Worm (Caenorhabditis elegans) whole organism, L4 larva: ENCODE data around the gene viro-2.

Experiments
- F37D6.2 ChIP-seq: sonication (generic microtip); optimal IDR thresholded peaks from 2 replicates; lab custom pipeline; 2016; ENCODE audit warnings: mild to moderate bottlenecking, missing genetic modification characterization, missing compliant biosample characterization
- F44E2.7 ChIP-seq: fragments of 200-800 bp; sonication (Bioruptor generic); IDR thresholded peaks from 2 replicates; pipeline ENCODE4 v2.1.2; 2022; ENCODE audit warnings: missing genetic modification characterization, missing compliant biosample characterization
- T20F7.1 ChIP-seq: fragments of 200-800 bp; sonication (Bioruptor generic); optimal IDR thresholded peaks from 2 replicates; lab custom pipeline; 2018; ENCODE audit warnings: mild to moderate bottlenecking, missing genetic modification characterization, missing compliant biosample characterization
- Y105C5A.15 ChIP-seq: fragments of 200-800 bp; sonication (Bioruptor generic); IDR thresholded peaks from 2 replicates; pipeline ENCODE4 v1.3.6; 2022; ENCODE audit warnings: missing genetic modification characterization, missing compliant biosample characterization
- Y5F2A.4 ChIP-seq: fragments of 200-800 bp; sonication (Bioruptor generic); optimal IDR thresholded peaks from 2 replicates; lab custom pipeline; 2018; ENCODE audit warnings: mild to moderate bottlenecking, missing genetic modification characterization, missing compliant biosample characterization
- Y75B8A.6 ChIP-seq: fragments of 200-800 bp; sonication (Bioruptor generic); IDR thresholded peaks from 2 replicates; pipeline ENCODE4 v1.3.6; 2022; ENCODE audit warnings: missing genetic modification reagents, missing genetic modification characterization, missing compliant biosample characterization
- aha-1 ChIP-seq: fragments of 150-350 bp; peaks from one replicate; lab custom pipeline; 2014; ENCODE audit warnings: missing biosample characterization, missing genetic modification characterization
- ceh-20 ChIP-seq: fragments of 200-800 bp; sonication (Bioruptor generic); IDR thresholded peaks from 2 replicates; pipeline ENCODE4 v1.3.6; 2022; ENCODE audit warnings: missing genetic modification reagents, missing genetic modification characterization, missing compliant biosample characterization
- ceh-28 ChIP-seq: fragments of 150-350 bp; optimal IDR thresholded peaks from 2 replicates; lab custom pipeline; 2014; ENCODE audit warnings: missing biosample characterization, missing genetic modification reagents, missing genetic modification characterization
- ceh-44 ChIP-seq: fragments of 200-800 bp; sonication (Bioruptor generic); IDR thresholded peaks from 2 replicates; pipeline ENCODE4 v1.3.6; 2022; ENCODE audit warnings: missing genetic modification reagents, missing genetic modification characterization, missing compliant biosample characterization
- ceh-82 ChIP-seq: sonication (generic microtip); optimal IDR thresholded peaks from 2 replicates; lab custom pipeline; 2017; ENCODE audit warnings: missing biosample characterization, missing genetic modification characterization
- ces-1 ChIP-seq: fragments of 150-350 bp; sonication (generic microtip); optimal IDR thresholded peaks from 4 replicates; lab custom pipeline; 2014; ENCODE audit warnings: missing biosample characterization, missing genetic modification reagents, missing genetic modification characterization
- cey-2 ChIP-seq: sonication (generic microtip); optimal IDR thresholded peaks from 3 replicates; lab custom pipeline; 2017; ENCODE audit warnings: missing genetic modification characterization, mild to moderate bottlenecking, missing compliant biosample characterization, antibody characterized with exemption, borderline replicate concordance; ENCODE audit not compliant: insufficient read depth
- ctbp-1 ChIP-seq: fragments of 200-800 bp; sonication (Bioruptor generic); IDR thresholded peaks from 2 replicates; pipeline ENCODE4 v1.3.6; 2022; ENCODE audit warnings: missing genetic modification reagents, missing genetic modification characterization, missing compliant biosample characterization
- daf-12 ChIP-seq: fragments of 150-350 bp; optimal IDR thresholded peaks from 2 replicates; lab custom pipeline; 2014; ENCODE audit warnings: missing biosample characterization, missing genetic modification reagents, missing genetic modification characterization
- daf-16 ChIP-seq, 3 experiments: sonication (generic microtip); optimal IDR thresholded peaks; 2 replicates each; lab custom pipeline; 2016 to 2017; ENCODE audit warnings: missing genetic modification characterization in 3 of 3, missing genetic modification reagents in 3 of 3, mild to moderate bottlenecking in 2 of 3, missing compliant biosample characterization in 2 of 3, missing biosample characterization in 1 of 3, moderate library complexity in 1 of 3
- dmd-8 ChIP-seq: fragments of 200-800 bp; sonication (Bioruptor generic); IDR thresholded peaks from 2 replicates; pipeline ENCODE4 v1.3.6; 2022; ENCODE audit warnings: missing genetic modification characterization, missing compliant biosample characterization
- dpl-1 ChIP-seq: fragments of 150-350 bp; optimal IDR thresholded peaks from 2 replicates; lab custom pipeline; 2014; ENCODE audit warnings: missing biosample characterization, missing genetic modification reagents, missing genetic modification characterization
- dve-1 ChIP-seq: sonication (generic microtip); optimal IDR thresholded peaks from 2 replicates; lab custom pipeline; 2017; ENCODE audit warnings: antibody characterized with exemption, mild to moderate bottlenecking, missing genetic modification characterization, missing compliant biosample characterization; ENCODE audit not compliant: insufficient read depth
- egl-27 ChIP-seq: sonication (generic microtip); optimal IDR thresholded peaks from 3 replicates; lab custom pipeline; 2017; ENCODE audit warnings: missing biosample characterization, missing genetic modification reagents, missing genetic modification characterization
- egl-43 ChIP-seq: fragments of 200-800 bp; sonication (Bioruptor generic); IDR thresholded peaks from 2 replicates; pipeline ENCODE4 v1.3.6; 2022; ENCODE audit warnings: missing genetic modification reagents, missing genetic modification characterization, missing compliant biosample characterization
- fkh-10 ChIP-seq: fragments of 150-350 bp; optimal IDR thresholded peaks from 2 replicates; lab custom pipeline; 2014; ENCODE audit warnings: missing biosample characterization, missing genetic modification reagents, missing genetic modification characterization
- fos-1 ChIP-seq: fragments of 150-350 bp; optimal IDR thresholded peaks from 2 replicates; lab custom pipeline; 2014; ENCODE audit warnings: missing biosample characterization, missing genetic modification characterization
- gei-8 ChIP-seq: fragments of 200-800 bp; sonication (Bioruptor generic); optimal IDR thresholded peaks from 2 replicates; lab custom pipeline; 2018; ENCODE audit warnings: mild to moderate bottlenecking, missing genetic modification characterization, missing compliant biosample characterization
- hmg-1.1 ChIP-seq: fragments of 200-800 bp; sonication (Bioruptor generic); IDR thresholded peaks from 2 replicates; pipeline ENCODE4 v1.3.6; 2022; ENCODE audit warnings: missing genetic modification reagents, missing genetic modification characterization, missing compliant biosample characterization
- lin-1 ChIP-seq: fragments of 200-800 bp; sonication (Bioruptor generic); IDR thresholded peaks from 2 replicates; pipeline ENCODE4 v1.3.6; 2022; ENCODE audit warnings: missing genetic modification reagents, missing genetic modification characterization, missing compliant biosample characterization
- lin-13 ChIP-seq: fragments of 150-350 bp; optimal IDR thresholded peaks from 2 replicates; lab custom pipeline; 2014; ENCODE audit warnings: missing biosample characterization, missing genetic modification reagents, missing genetic modification characterization
- lin-38 ChIP-seq: fragments of 200-800 bp; sonication (Bioruptor generic); IDR thresholded peaks from 2 replicates; pipeline ENCODE4 v1.3.6; 2022; ENCODE audit warnings: missing genetic modification reagents, missing genetic modification characterization, missing compliant biosample characterization
- lir-3 ChIP-seq: sonication (generic microtip); optimal IDR thresholded peaks from 2 replicates; lab custom pipeline; 2016; ENCODE audit warnings: mild to moderate bottlenecking, missing genetic modification characterization, missing compliant biosample characterization
- lsy-2 ChIP-seq, 2 experiments: fragments of 150-350 bp in 1 of 2; sonication (generic microtip) in 1 of 2; optimal IDR thresholded peaks; 2 replicates each; lab custom pipeline; 2014 to 2017; ENCODE audit warnings: missing biosample characterization in 2 of 2, missing genetic modification characterization in 2 of 2
- madf-5 ChIP-seq, 2 experiments: fragments of 200-800 bp; sonication (Bioruptor generic); IDR thresholded peaks; 2 replicates each; pipeline ENCODE4 v1.3.6; 2022; ENCODE audit warnings: missing compliant biosample characterization in 2 of 2, missing genetic modification characterization in 2 of 2
- mdl-1 ChIP-seq, 2 experiments: fragments of 150-350 bp in 1 of 2; sonication (generic microtip) in 1 of 2; optimal IDR thresholded peaks; 2 replicates each; lab custom pipeline; 2014 to 2017; ENCODE audit warnings: missing biosample characterization in 2 of 2, missing genetic modification characterization in 2 of 2
- mep-1 ChIP-seq: fragments of 150-350 bp; sonication (generic microtip); optimal IDR thresholded peaks from 3 replicates; lab custom pipeline; 2014; ENCODE audit warnings: missing biosample characterization, missing genetic modification characterization
- mes-2 ChIP-seq: sonication (generic microtip); optimal IDR thresholded peaks from 2 replicates; lab custom pipeline; 2016; ENCODE audit warnings: missing genotype, mild to moderate bottlenecking, missing genetic modification characterization, missing compliant biosample characterization; ENCODE audit not compliant: poor library complexity, severe bottlenecking
- mxl-3 ChIP-seq: fragments of 200-800 bp; sonication (Bioruptor generic); optimal IDR thresholded peaks from 2 replicates; lab custom pipeline; 2018; ENCODE audit warnings: mild to moderate bottlenecking, missing genetic modification characterization, missing compliant biosample characterization
- nhr-111 ChIP-seq: fragments of 200-800 bp; sonication (Bioruptor generic); optimal IDR thresholded peaks from 2 replicates; lab custom pipeline; 2018; ENCODE audit warnings: mild to moderate bottlenecking, missing genetic modification characterization, missing compliant biosample characterization
- nhr-237 ChIP-seq: sonication (generic microtip); optimal IDR thresholded peaks from 2 replicates; lab custom pipeline; 2017; ENCODE audit warnings: missing biosample characterization, missing genetic modification characterization
- nhr-41 ChIP-seq: fragments of 200-800 bp; sonication (Bioruptor generic); IDR thresholded peaks from 2 replicates; pipeline ENCODE4 v1.3.6; 2022; ENCODE audit warnings: missing genetic modification reagents, missing genetic modification characterization, missing compliant biosample characterization
- nhr-42 ChIP-seq: fragments of 200-800 bp; sonication (Bioruptor generic); IDR thresholded peaks from 2 replicates; pipeline ENCODE4 v1.3.6; 2022; ENCODE audit warnings: missing genetic modification characterization, missing compliant biosample characterization
- pha-4 ChIP-seq, 2 experiments: fragments of 150-350 bp in 1 of 2; fragments of 200-800 bp in 1 of 2; sonication (Bioruptor generic) in 1 of 2; IDR thresholded peaks in 1 of 2; optimal IDR thresholded peaks in 1 of 2; 2 replicates each; pipeline versions ENCODE4 v1.3.6 to Lab custom; 2014 to 2022; ENCODE audit warnings: missing genetic modification characterization in 2 of 2, missing genetic modification reagents in 2 of 2, missing biosample characterization in 1 of 2, missing compliant biosample characterization in 1 of 2
- pqm-1 ChIP-seq: sonication (generic microtip); optimal IDR thresholded peaks from 2 replicates; lab custom pipeline; 2017; ENCODE audit warnings: missing biosample characterization, missing genetic modification characterization
- sdz-12 ChIP-seq: fragments of 200-800 bp; sonication (Bioruptor generic); optimal IDR thresholded peaks from 2 replicates; lab custom pipeline; 2018; ENCODE audit warnings: mild to moderate bottlenecking, missing genetic modification characterization, missing compliant biosample characterization
- set-16 ChIP-seq: fragments of 200-800 bp; sonication (Bioruptor generic); IDR thresholded peaks from 2 replicates; pipeline ENCODE4 v1.3.6; 2022; ENCODE audit warnings: missing genetic modification reagents, missing genetic modification characterization, missing compliant biosample characterization
- skn-1 ChIP-seq: fragments of 150-350 bp; optimal IDR thresholded peaks from 2 replicates; lab custom pipeline; 2014; ENCODE audit warnings: missing biosample characterization, missing genetic modification characterization
- snpc-4 ChIP-seq: fragments of 150-350 bp; optimal IDR thresholded peaks from 2 replicates; lab custom pipeline; 2014; ENCODE audit warnings: missing biosample characterization, missing genetic modification characterization
- unc-62 ChIP-seq, 3 experiments: fragments of 150-350 bp in 1 of 3; sonication (generic microtip); optimal IDR thresholded peaks in 2 of 3; peaks in 1 of 3; 1 replicate in 1 of 3; 2 replicates in 2 of 3; lab custom pipeline; 2014 to 2017; ENCODE audit warnings: missing biosample characterization in 3 of 3, missing genetic modification characterization in 3 of 3, missing genetic modification reagents in 3 of 3, missing genotype in 1 of 3
- zag-1 ChIP-seq: fragments of 150-350 bp; optimal IDR thresholded peaks from 2 replicates; lab custom pipeline; 2014; ENCODE audit warnings: missing biosample characterization, missing genetic modification characterization
- zfp-3 ChIP-seq: fragments of 200-800 bp; sonication (Bioruptor generic); conservative IDR thresholded peaks from 2 replicates; pipeline ENCODE4 v1.3.6; 2022; ENCODE audit warnings: missing genetic modification reagents, missing genetic modification characterization, missing compliant biosample characterization
- zip-2 ChIP-seq: fragments of 150-350 bp; optimal IDR thresholded peaks from 2 replicates; lab custom pipeline; 2014; ENCODE audit warnings: missing biosample characterization, missing genetic modification characterization
- ztf-7 ChIP-seq: fragments of 150-350 bp; optimal IDR thresholded peaks from 2 replicates; lab custom pipeline; 2014; ENCODE audit warnings: missing biosample characterization, missing genetic modification characterization

Gene viro-2

ce11 chrIII:7120477-7120876 is 8.2 kb upstream of the viro-2 start:
- TF ChIP-seq pqm-1 (tag; lab: Kevin White, UChicago): peak; percentile 12
- no peak for TF ChIP-seq F44E2.7 (GFP tag; lab: Robert Waterston, UW)
- no peak for TF ChIP-seq ces-1 (GFP tag; lab: Kevin White, UChicago)
- no peak for TF ChIP-seq zfp-3
- no peak for TF ChIP-seq ceh-44
- no peak for TF ChIP-seq mdl-1 (tag; optimal IDR thresholded peaks at IDR 0.05; lab: Kevin White, UChicago)
- no peak for TF ChIP-seq pha-4 (GFP tag; IDR thresholded peaks at IDR 0.05; lab: Robert Waterston, UW)
- TF ChIP-seq pha-4 (tag; optimal IDR thresholded peaks at IDR 0.05; lab: Kevin White, UChicago): no peak
- TF ChIP-seq daf-16 (GFP tag; optimal IDR thresholded peaks at IDR 0.05; lab: Kevin White, UChicago): no peak
- TF ChIP-seq daf-16 (tag; optimal IDR thresholded peaks at IDR 0.05; lab: Kevin White, UChicago): peak; percentile 61
- TF ChIP-seq nhr-111: no peak
- no peak for TF ChIP-seq dmd-8 (GFP tag; lab: Robert Waterston, UW)
- no peak for TF ChIP-seq mxl-3 (GFP tag; lab: Kevin White, UChicago)
- no peak for TF ChIP-seq egl-27 (tag; lab: Kevin White, UChicago)
- TF ChIP-seq mes-2 (tag; lab: Kevin White, UChicago): peak; percentile 45
- TF ChIP-seq madf-5 (GFP tag; IDR thresholded peaks at IDR 0.05; lab: Robert Waterston, UW): no peak
- TF ChIP-seq ceh-28 (tag; lab: Kevin White, UChicago): no peak
- TF ChIP-seq fos-1 (tag; lab: Kevin White, UChicago): no peak
- TF ChIP-seq lir-3 (tag; lab: Kevin White, UChicago): no peak
- TF ChIP-seq gei-8 (GFP tag; lab: Kevin White, UChicago): no peak
- TF ChIP-seq snpc-4 (tag; lab: Kevin White, UChicago): no peak
- no peak for TF ChIP-seq nhr-41 (GFP tag; lab: Robert Waterston, UW)
- no peak for TF ChIP-seq egl-43
- no peak for TF ChIP-seq lin-38 (GFP tag; lab: Robert Waterston, UW)
- no peak for TF ChIP-seq Y105C5A.15 (GFP tag; lab: Robert Waterston, UW)
- TF ChIP-seq aha-1 (tag; lab: Kevin White, UChicago): no peak
- TF ChIP-seq lsy-2 (tag; optimal IDR thresholded peaks at IDR 0.05; lab: Kevin White, UChicago): peak in 1 of 2 experiments; percentile 66
- no peak for TF ChIP-seq ceh-82 (tag; lab: Kevin White, UChicago)
- TF ChIP-seq mep-1 (tag; lab: Kevin White, UChicago): peak; percentile 40
- no peak for TF ChIP-seq ctbp-1 (GFP tag; lab: Robert Waterston, UW)
- no peak for TF ChIP-seq sdz-12 (GFP tag; lab: Kevin White, UChicago)
- no peak for TF ChIP-seq zag-1
- TF ChIP-seq ztf-7: peak; percentile 31
- no peak for TF ChIP-seq cey-2
- no peak for TF ChIP-seq F37D6.2 (tag; lab: Kevin White, UChicago)
- no peak for TF ChIP-seq lin-1 (GFP tag; lab: Robert Waterston, UW)
- TF ChIP-seq ceh-20 (GFP tag; lab: Robert Waterston, UW): no peak
- peak; percentile 64 for TF ChIP-seq dve-1 (tag; lab: Kevin White, UChicago)
- no peak for TF ChIP-seq nhr-42 (GFP tag; lab: Robert Waterston, UW)
- no peak for TF ChIP-seq skn-1
- no peak for TF ChIP-seq set-16 (GFP tag; lab: Robert Waterston, UW)
- TF ChIP-seq T20F7.1: peak; percentile 39
- no peak for TF ChIP-seq unc-62 (GFP tag; optimal IDR thresholded peaks at IDR 0.05 in 1 of 2; lab: Kevin White, UChicago)
- no peak for TF ChIP-seq unc-62 (tag; optimal IDR thresholded peaks at IDR 0.05; lab: Kevin White, UChicago)
- no peak for TF ChIP-seq hmg-1.1 (GFP tag; lab: Robert Waterston, UW)
- no peak for TF ChIP-seq Y75B8A.6 (GFP tag; lab: Robert Waterston, UW)
- no peak for TF ChIP-seq dpl-1 (GFP tag; lab: Kevin White, UChicago)
- TF ChIP-seq fkh-10: no peak
- no peak for TF ChIP-seq daf-12 (tag; lab: Kevin White, UChicago)
- no peak for TF ChIP-seq lin-13 (GFP tag; lab: Kevin White, UChicago)
- no peak for TF ChIP-seq zip-2
- TF ChIP-seq nhr-237 (tag; lab: Kevin White, UChicago): no peak
- TF ChIP-seq Y5F2A.4 (GFP tag; lab: Kevin White, UChicago): no peak
